Worm (Caenorhabditis elegans): ENCODE data around the gene zipt-7.1.
A peak's percentile ranks its signal among the peaks of the same experiment; 100 is the strongest.

The zipt-7.1 gene

DNA sequence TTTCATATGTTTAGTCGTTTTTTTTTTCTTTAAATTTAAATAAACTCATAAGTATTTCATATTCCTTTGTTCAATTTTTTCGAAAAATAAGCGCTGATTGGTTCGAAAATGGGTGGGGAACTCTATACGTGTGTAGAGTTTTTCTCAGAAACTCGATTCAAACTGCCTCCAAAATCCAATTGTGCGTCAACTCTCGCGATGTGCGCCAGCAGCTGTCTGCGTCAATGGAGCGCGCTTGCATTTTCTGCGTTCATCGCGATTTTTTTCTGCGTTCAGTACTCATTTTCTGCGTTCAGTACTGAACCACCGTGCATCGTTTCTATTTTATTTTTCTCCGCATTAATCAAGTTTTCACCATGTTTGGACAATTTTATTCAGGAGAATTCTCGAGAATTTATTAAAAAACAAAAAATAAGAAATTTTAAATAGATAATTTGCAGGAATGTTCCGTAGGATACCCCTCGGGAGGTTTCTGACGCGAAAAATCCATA is 38.2 kb downstream of the zipt-7.1 start, which contains the start of gene eelo-2 (continued):
- TF ChIP-seq snpc-1.2 (GFP tag; IDR thresholded peaks at IDR 0.05) = peak; percentile 99
- no peak for TF ChIP-seq skn-1 (tag; optimal IDR thresholded peaks at IDR 0.05)
- TF ChIP-seq ceh-82 (tag; optimal IDR thresholded peaks at IDR 0.05) = peak; percentile 62
- peak; percentile 54 for TF ChIP-seq nhr-237 (tag; optimal IDR thresholded peaks at IDR 0.05)
- peak; percentile 93 for TF ChIP-seq hlh-30 (tag; optimal IDR thresholded peaks at IDR 0.05; ENCODE audit: insufficient read depth)
- peak; percentile 94 for TF ChIP-seq jun-1 (tag; optimal IDR thresholded peaks at IDR 0.05)
- TF ChIP-seq dmd-6 (GFP tag; IDR thresholded peaks at IDR 0.05) = peak; percentile 97
- TF ChIP-seq lin-13 (GFP tag; optimal IDR thresholded peaks at IDR 0.05) = peak; percentile 97
- peak; percentile 98 for TF ChIP-seq T26A8.4 (GFP tag; IDR thresholded peaks at IDR 0.05)
- peak; percentile 70; the same call in 1 of the 2 replicates for TF ChIP-seq ZK337.2 (GFP tag; IDR thresholded peaks at IDR 0.05)
- peak; percentile 87 for TF ChIP-seq lir-3 (tag; optimal IDR thresholded peaks at IDR 0.05)
- no peak for TF ChIP-seq aly-2 (tag; optimal IDR thresholded peaks at IDR 0.05)
- TF ChIP-seq hlh-11 (tag; optimal IDR thresholded peaks at IDR 0.05) = peak; percentile 97
- peak; percentile 75 for TF ChIP-seq Y48G9A.11 (GFP tag; IDR thresholded peaks at IDR 0.05)
- TF ChIP-seq nhr-28 (tag; optimal IDR thresholded peaks at IDR 0.05) = peak; percentile 91
- TF ChIP-seq fkh-10 (GFP tag; optimal IDR thresholded peaks at IDR 0.05) = peak; percentile 97
- TF ChIP-seq nhr-102 (tag; optimal IDR thresholded peaks at IDR 0.05) = peak; percentile 98
- peak; percentile 90 for TF ChIP-seq ztf-7 (tag; optimal IDR thresholded peaks at IDR 0.05)
- peak; percentile 85; the same call in 1 of the 2 replicates for TF ChIP-seq daf-19 (GFP tag; conservative IDR thresholded peaks at IDR 0.05)
- TF ChIP-seq mxl-3 (GFP tag; optimal IDR thresholded peaks at IDR 0.05) = peak; percentile 88
- peak; percentile 68 for TF ChIP-seq fos-1 (tag; optimal IDR thresholded peaks at IDR 0.05)
- peak; percentile 96 for TF ChIP-seq spr-3 (GFP tag; optimal IDR thresholded peaks at IDR 0.05)
- TF ChIP-seq tra-1 (GFP tag; IDR thresholded peaks at IDR 0.05) = peak; percentile 94
- peak; percentile 97 for TF ChIP-seq nhr-48 (tag; optimal IDR thresholded peaks at IDR 0.05)
- peak; percentile 97 for TF ChIP-seq lin-29 (GFP tag; IDR thresholded peaks at IDR 0.05)
- TF ChIP-seq cey-2 (tag; optimal IDR thresholded peaks at IDR 0.05; ENCODE audit: borderline replicate concordance, insufficient read depth) = peak; percentile 1
- TF ChIP-seq ces-1 (GFP tag; optimal IDR thresholded peaks at IDR 0.05) = peak; percentile 34
- no peak for TF ChIP-seq attf-4 (tag; optimal IDR thresholded peaks at IDR 0.05)
- TF ChIP-seq rbr-2 (tag; optimal IDR thresholded peaks at IDR 0.05) = peak; percentile 98
- peak; percentile 63 for TF ChIP-seq pqm-1 (tag; optimal IDR thresholded peaks at IDR 0.05)
- peak; percentile 96 for TF ChIP-seq spr-1 (tag; optimal IDR thresholded peaks at IDR 0.05)
- TF ChIP-seq dmd-8 (GFP tag; IDR thresholded peaks at IDR 0.05) = 0 out of 2 replicates have a peak, but pooled peaks have one; percentile 13
- peak; percentile 96 for TF ChIP-seq lin-15B (tag; optimal IDR thresholded peaks at IDR 0.05)
- TF ChIP-seq R02D3.7 (tag; optimal IDR thresholded peaks at IDR 0.05) = no peak
- peak; percentile 97 for TF ChIP-seq zfp-3 (GFP tag; conservative IDR thresholded peaks at IDR 0.05)
- TF ChIP-seq daf-8 (GFP tag; IDR thresholded peaks at IDR 0.05) = no peak
- peak; percentile 62 for TF ChIP-seq ama-1 (optimal IDR thresholded peaks at IDR 0.05)
- TF ChIP-seq nhr-42 (GFP tag; IDR thresholded peaks at IDR 0.05) = peak; percentile 96
- peak; percentile 97 for TF ChIP-seq lin-1 (GFP tag; IDR thresholded peaks at IDR 0.05)
- peak; percentile 68 for TF ChIP-seq set-16 (GFP tag; IDR thresholded peaks at IDR 0.05)
- peak; percentile 96 for TF ChIP-seq ceh-20 (GFP tag; IDR thresholded peaks at IDR 0.05)
- TF ChIP-seq snpc-4 (tag; optimal IDR thresholded peaks at IDR 0.05) = peak; percentile 34
- peak; percentile 97 for TF ChIP-seq arid-1 (GFP tag; conservative IDR thresholded peaks at IDR 0.05)
- peak; percentile 89 for TF ChIP-seq D1046.2 (GFP tag; IDR thresholded peaks at IDR 0.05)
- TF ChIP-seq mdl-1 (tag; optimal IDR thresholded peaks at IDR 0.05) = peak in 1 of 2 experiments; percentile 79
- no peak for TF ChIP-seq T20F7.1 (GFP tag; optimal IDR thresholded peaks at IDR 0.05)
- TF ChIP-seq F44E2.7 (GFP tag; IDR thresholded peaks at IDR 0.05) = peak; percentile 4; the same call in 1 of the 2 replicates
- no peak for TF ChIP-seq gei-8 (GFP tag; optimal IDR thresholded peaks at IDR 0.05)
- peak; percentile 75 for TF ChIP-seq nhr-76 (tag; optimal IDR thresholded peaks at IDR 0.05)
- TF ChIP-seq lin-39 (tag; optimal IDR thresholded peaks at IDR 0.05) = peak; percentile 52
- peak; percentile 33 for TF ChIP-seq egl-27 (tag; optimal IDR thresholded peaks at IDR 0.05)
- 0 out of 2 replicates have a peak, but pooled peaks have one; percentile 19 for TF ChIP-seq Y105C5A.15 (GFP tag; IDR thresholded peaks at IDR 0.05)

All from whole organism, L4 larva.